Worm (Caenorhabditis elegans) whole organism, late embryonic: ENCODE measurements around the gene F46F5.14.

ENCODE experiments used
- ama-1 ChIP-seq: fragments of 150-350 bp; optimal IDR thresholded peaks from 2 replicates; lab custom pipeline; 2014
- elt-4 ChIP-seq: sonication (generic microtip); optimal IDR thresholded peaks from 2 replicates; lab custom pipeline; 2016; ENCODE audit warnings: missing genetic modification characterization, missing compliant biosample characterization
- pqm-1 ChIP-seq: sonication (generic microtip); optimal IDR thresholded peaks from 2 replicates; lab custom pipeline; 2016; ENCODE audit warnings: missing genetic modification characterization, missing compliant biosample characterization
- pros-1 ChIP-seq: fragments of 150-350 bp; optimal IDR thresholded peaks from 2 replicates; lab custom pipeline; 2014; ENCODE audit warnings: missing biosample characterization, missing genetic modification reagents, missing genetic modification characterization
- tbx-2 ChIP-seq: sonication (generic microtip); optimal IDR thresholded peaks from 2 replicates; lab custom pipeline; 2016; ENCODE audit warnings: missing genetic modification characterization, missing compliant biosample characterization

ce11 chrII:825521-825920 is 25.7 kb downstream of the F46F5.14 start, which contains the start of gene F28A10.1:
- no peak for TF ChIP-seq pros-1 (tag; lab: Kevin White, UChicago)
- TF ChIP-seq pqm-1 (tag; lab: Kevin White, UChicago) = no peak
- TF ChIP-seq elt-4 (tag; lab: Kevin White, UChicago) = no peak
- TF ChIP-seq ama-1 (lab: Kevin White, UChicago) = no peak
- no peak for TF ChIP-seq tbx-2
